Worm (Caenorhabditis elegans) whole organism, L4/young adult: Measurements from ENCODE around the gene Y40H4A.2.

ENCODE experiments used
- W03F9.2 ChIP-seq: fragments of 150-350 bp; optimal IDR thresholded peaks from 2 replicates; lab custom pipeline; 2014; ENCODE audit warnings: missing biosample characterization, missing genetic modification characterization
- dao-5 ChIP-seq: sonication (generic microtip); optimal IDR thresholded peaks from 2 replicates; lab custom pipeline; 2016; ENCODE audit warnings: missing genotype, missing genetic modification characterization, moderate library complexity, missing compliant biosample characterization
- him-1 ChIP-seq: sonication (generic microtip); optimal IDR thresholded peaks from 2 replicates; lab custom pipeline; 2016; ENCODE audit warnings: missing genotype, missing genetic modification reagents, missing genetic modification characterization, missing compliant biosample characterization

ce11 chrV:14595984-14596383 lies 10.7 kb upstream of the Y40H4A.2 start:
- TF ChIP-seq dao-5 (tag; lab: Kevin White, UChicago) (no peak), W03F9.2 (tag; lab: Kevin White, UChicago) (no peak), him-1 (tag; lab: Kevin White, UChicago) (no peak)
